Worm (Caenorhabditis elegans): ENCODE data around the gene C05C10.7.

- TF ChIP-seq aly-1 (tag; optimal IDR thresholded peaks at IDR 0.05), result no peak
- TF ChIP-seq ets-7 (tag; optimal IDR thresholded peaks at IDR 0.05), result no peak
- TF ChIP-seq ama-1 (optimal IDR thresholded peaks at IDR 0.05), result no peak
These were observed 20.9 kb downstream of the C05C10.7 start, which contains the start of gene C05C10.8 for ce11 chrII:9917904-9918303.

Measured in whole organism, early embryonic.